Worm (Caenorhabditis elegans) whole organism, midembryonic: Measurements from ENCODE around the gene par-3.

Experiments
- T22C8.4 ChIP-seq: fragments of 200-800 bp; sonication (Bioruptor generic); IDR thresholded peaks from 2 replicates; pipeline ENCODE4 v1.3.6; 2022; ENCODE audit warnings: missing genetic modification characterization, missing compliant biosample characterization
- cog-1 ChIP-seq: sonication (generic microtip); optimal IDR thresholded peaks from 2 replicates; lab custom pipeline; 2016; ENCODE audit warnings: missing genetic modification characterization, missing compliant biosample characterization
- flt-1 ChIP-seq: fragments of 200-800 bp; sonication (Bioruptor generic); IDR thresholded peaks from 2 replicates; pipeline ENCODE4 v1.3.6; 2022; ENCODE audit warnings: missing genetic modification characterization, missing compliant biosample characterization
- klf-2 ChIP-seq: fragments of 200-800 bp; sonication (Bioruptor generic); conservative IDR thresholded peaks from 2 replicates; pipeline ENCODE4 v1.3.6; 2022; ENCODE audit warnings: missing genetic modification reagents, missing genetic modification characterization, missing compliant biosample characterization
- med-1 ChIP-seq: sonication (generic microtip); optimal IDR thresholded peaks from 2 replicates; lab custom pipeline; 2017; ENCODE audit warnings: missing genetic modification characterization, mild to moderate bottlenecking, missing compliant biosample characterization, antibody characterized with exemption, missing genetic modification reagents; ENCODE audit not compliant: insufficient read depth
- ref-1 ChIP-seq: fragments of 200-800 bp; sonication (Bioruptor generic); conservative IDR thresholded peaks from 2 replicates; pipeline ENCODE4 v1.3.6; 2022; ENCODE audit warnings: missing genetic modification reagents, missing genetic modification characterization, missing compliant biosample characterization
- tab-1 ChIP-seq: fragments of 200-800 bp; sonication (Bioruptor generic); IDR thresholded peaks from 2 replicates; pipeline ENCODE4 v1.3.6; 2022; ENCODE audit warnings: missing genetic modification characterization, missing compliant biosample characterization
- ztf-23 ChIP-seq: fragments of 200-800 bp; sonication (Bioruptor generic); IDR thresholded peaks from 2 replicates; pipeline ENCODE4 v1.3.6; 2022; ENCODE audit warnings: missing genetic modification reagents, missing genetic modification characterization, missing compliant biosample characterization

DNA sequence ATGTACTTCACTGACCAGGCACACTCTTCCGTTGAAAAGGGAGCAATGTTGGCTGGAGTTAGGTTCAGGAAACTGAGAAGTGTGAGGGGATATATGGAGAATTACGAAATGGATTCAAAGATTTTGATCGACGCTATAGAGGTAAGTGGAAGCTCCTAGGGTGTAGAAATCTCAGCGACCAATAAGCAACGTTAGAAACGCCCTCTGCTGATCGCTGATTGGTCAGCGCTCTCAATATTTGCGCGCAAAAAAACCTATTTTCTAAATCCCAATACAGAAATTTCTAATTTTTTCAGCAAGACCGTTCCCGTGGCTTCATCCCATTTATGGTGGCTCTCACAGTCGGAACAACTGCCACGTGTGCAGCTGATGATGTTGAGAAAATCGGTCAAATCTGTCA is 48.4 kb upstream of the par-3 start:
- TF ChIP-seq klf-2 (GFP tag; lab: Robert Waterston, UW) (no peak), T22C8.4 (GFP tag; lab: Robert Waterston, UW) (no peak), flt-1 (GFP tag; lab: Robert Waterston, UW) (no peak), cog-1 (tag; lab: Kevin White, UChicago) (no peak), ztf-23 (GFP tag; lab: Robert Waterston, UW) (no peak), tab-1 (GFP tag; lab: Robert Waterston, UW) (no peak), med-1 (GFP tag; lab: Kevin White, UChicago) (no peak), ref-1 (GFP tag; lab: Robert Waterston, UW) (no peak)
